Worm (Caenorhabditis elegans) whole organism, L4/young adult: ENCODE measurements around the gene gldi-7.

Source experiments
- W03F9.2 ChIP-seq: fragments of 150-350 bp; optimal IDR thresholded peaks from 2 replicates; lab custom pipeline; 2014; ENCODE audit warnings: missing biosample characterization, missing genetic modification characterization
- dao-5 ChIP-seq: sonication (generic microtip); optimal IDR thresholded peaks from 2 replicates; lab custom pipeline; 2016; ENCODE audit warnings: missing genotype, missing genetic modification characterization, moderate library complexity, missing compliant biosample characterization
- him-1 ChIP-seq: sonication (generic microtip); optimal IDR thresholded peaks from 2 replicates; lab custom pipeline; 2016; ENCODE audit warnings: missing genotype, missing genetic modification reagents, missing genetic modification characterization, missing compliant biosample characterization

DNA sequence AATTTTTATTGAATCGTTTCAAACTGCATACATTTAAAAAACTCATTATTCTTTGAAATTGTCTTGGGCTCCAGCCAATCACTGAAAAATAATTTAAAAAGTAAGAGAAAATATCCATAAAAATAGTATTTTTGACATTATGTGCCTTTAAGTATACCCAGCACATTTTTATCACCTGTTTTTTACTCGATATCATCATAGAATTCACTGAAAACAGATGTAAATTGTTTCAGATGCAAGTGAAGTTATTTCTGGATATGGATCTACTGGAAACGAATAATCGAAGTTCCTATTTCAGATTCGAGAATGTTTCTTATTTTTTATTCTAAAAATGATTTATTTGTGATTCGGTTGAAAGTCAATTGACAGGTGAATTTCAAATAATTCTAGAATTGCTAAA lies 23.5 kb upstream of the gldi-7 start:
- TF ChIP-seq him-1 (tag; lab: Kevin White, UChicago) (no peak), W03F9.2 (tag; lab: Kevin White, UChicago) (no peak), dao-5 (tag; lab: Kevin White, UChicago) (no peak)
